Fruit fly (Drosophila melanogaster): ENCODE measurements around the gene CG45071.
A peak's percentile ranks its signal among the peaks of the same experiment; 100 is the strongest.

CG45071 gene

DNA sequence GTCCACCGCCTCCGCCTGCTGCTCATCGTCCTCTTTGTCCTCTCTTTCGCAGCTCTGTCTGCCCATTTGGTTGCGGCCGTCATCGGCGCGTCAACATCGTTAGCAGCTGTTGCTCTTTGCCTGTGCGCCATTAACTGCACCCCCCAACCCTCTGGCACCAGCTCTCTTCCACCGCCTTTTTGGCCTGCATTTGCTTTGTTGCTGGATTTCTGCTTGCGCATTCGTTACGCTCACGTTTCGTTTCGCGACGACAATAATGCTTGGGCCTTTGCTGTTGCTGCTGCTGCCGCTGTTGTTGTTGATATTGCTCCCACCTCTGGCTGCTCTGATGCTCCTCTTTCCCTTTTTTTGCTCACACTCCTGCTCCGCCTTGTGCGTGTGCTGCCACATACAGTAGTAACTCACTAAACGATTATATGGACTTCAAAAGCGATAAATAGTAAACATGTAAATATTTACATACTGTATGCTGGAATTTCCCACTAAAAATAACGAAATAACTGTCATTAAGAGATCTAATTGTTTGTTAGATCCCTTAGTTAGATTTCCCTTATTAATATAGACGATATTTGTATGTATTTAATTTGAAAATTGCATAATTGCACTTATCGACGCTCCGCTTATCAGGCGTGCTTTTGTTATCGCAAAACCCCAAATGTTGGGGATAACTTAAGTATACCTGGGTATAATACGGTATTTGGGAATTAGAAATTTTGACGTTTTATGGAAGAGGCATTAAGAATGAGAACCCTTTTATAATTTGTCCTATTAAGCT lies 3.9 kb upstream of the CG45071 start (continued):
- TF ChIP-seq Sox102F (GFP tag; optimal IDR thresholded peaks at IDR 0.05) (peak; percentile 56), CG11902 (GFP tag; optimal IDR thresholded peaks at IDR 0.05) (peak; percentile 3), Eip93F (GFP tag; optimal IDR thresholded peaks at IDR 0.05) (no peak), eg (GFP tag; IDR thresholded peaks at IDR 0.05) (peak; percentile 51; the same call in 2 of the 3 replicates), net (GFP tag; optimal IDR thresholded peaks at IDR 0.05) (peak; percentile 16), Hr4 (GFP tag; optimal IDR thresholded peaks at IDR 0.05) (peak; percentile 34), salr (GFP tag; optimal IDR thresholded peaks at IDR 0.05) (no peak), CG9139 (GFP tag; optimal IDR thresholded peaks at IDR 0.05) (peak; percentile 3), Met (GFP tag; optimal IDR thresholded peaks at IDR 0.05) (peak; percentile 42), CG7368 (GFP tag; optimal IDR thresholded peaks at IDR 0.05) (no peak), fd59A (GFP tag; optimal IDR thresholded peaks at IDR 0.05) (no peak), CG3032 (tag; optimal IDR thresholded peaks at IDR 0.05) (no peak), Blimp-1 (GFP tag; optimal IDR thresholded peaks at IDR 0.05) (peak; percentile 46), OdsH (GFP tag; optimal IDR thresholded peaks at IDR 0.05) (no peak), CG6854 (GFP tag; optimal IDR thresholded peaks at IDR 0.05) (peak; percentile 100), Smox (GFP tag; optimal IDR thresholded peaks at IDR 0.05) (peak; percentile 33), CG6808 (GFP tag; optimal IDR thresholded peaks at IDR 0.05) (peak; percentile 6), CG6163 (GFP tag; IDR thresholded peaks at IDR 0.05) (peak; percentile 53; the same call in 2 of the 3 replicates), esn (GFP tag; optimal IDR thresholded peaks at IDR 0.05) (peak; percentile 51), Ets21C (GFP tag; optimal IDR thresholded peaks at IDR 0.05) (peak; percentile 2), Hr39 (GFP tag; optimal IDR thresholded peaks at IDR 0.05) (peak; percentile 52), svp (GFP tag) (peak; percentile 84), pdm3 (GFP tag; optimal IDR thresholded peaks at IDR 0.05) (peak; percentile 59), CG3919 (GFP tag; optimal IDR thresholded peaks at IDR 0.05) (peak; percentile 12), CG31627 (GFP tag; optimal IDR thresholded peaks at IDR 0.05) (peak; percentile 54), CG15336 (GFP tag; IDR thresholded peaks at IDR 0.05) (peak; percentile 37; the same call in 1 of the 2 replicates), Eip78C (GFP tag) (peak; percentile 67), CG11294 (GFP tag; IDR thresholded peaks at IDR 0.05) (no peak), CG8319 (GFP tag; optimal IDR thresholded peaks at IDR 0.05) (no peak), Sox15 (GFP tag; optimal IDR thresholded peaks at IDR 0.05) (peak; percentile 1), CG10631 (GFP tag; optimal IDR thresholded peaks at IDR 0.05) (peak; percentile 13), fkh (GFP tag; optimal IDR thresholded peaks at IDR 0.05) (no peak), CG32006 (GFP tag; optimal IDR thresholded peaks at IDR 0.05) (peak; percentile 23), CG34406 (GFP tag; optimal IDR thresholded peaks at IDR 0.05) (peak; percentile 2)

- TF ChIP-seq Hr39 (GFP tag; optimal IDR thresholded peaks at IDR 0.05) (peak; percentile 17), Eip78C (GFP tag) (peak; percentile 57), CG6276 (GFP tag; optimal IDR thresholded peaks at IDR 0.05) (peak; percentile 4), svp (GFP tag) (peak; percentile 46), topi (GFP tag; optimal IDR thresholded peaks at IDR 0.05) (peak; percentile 14), eg (GFP tag; IDR thresholded peaks at IDR 0.05) (0 out of 3 replicates have a peak, but pooled peaks have one; percentile 47), pdm3 (GFP tag; optimal IDR thresholded peaks at IDR 0.05) (no peak), ss (GFP tag; optimal IDR thresholded peaks at IDR 0.05) (peak; percentile 38 to 56), CG10631 (GFP tag; optimal IDR thresholded peaks at IDR 0.05) (peak; percentile 17), CG11294 (GFP tag; IDR thresholded peaks at IDR 0.05) (no peak), acj6 (GFP tag; optimal IDR thresholded peaks at IDR 0.05) (peak; percentile 27), CG31627 (GFP tag; optimal IDR thresholded peaks at IDR 0.05) (peak; percentile 18), CG34406 (GFP tag; optimal IDR thresholded peaks at IDR 0.05) (peak; percentile 16), CG6854 (GFP tag; optimal IDR thresholded peaks at IDR 0.05) (peak; percentile 99), CG3919 (GFP tag; optimal IDR thresholded peaks at IDR 0.05) (peak; percentile 48), CG8632 (GFP tag; optimal IDR thresholded peaks at IDR 0.05) (no peak), CG11902 (GFP tag; optimal IDR thresholded peaks at IDR 0.05) (peak; percentile 8), achi (GFP tag; optimal IDR thresholded peaks at IDR 0.05) (peak; percentile 5), Sox15 (GFP tag; optimal IDR thresholded peaks at IDR 0.05) (peak; percentile 6), cyc (GFP tag; optimal IDR thresholded peaks at IDR 0.05) (peak; percentile 19), CG4318 (GFP tag; optimal IDR thresholded peaks at IDR 0.05) (peak; percentile 6), Hr4 (GFP tag; optimal IDR thresholded peaks at IDR 0.05) (peak; percentile 7), OdsH (GFP tag; optimal IDR thresholded peaks at IDR 0.05) (peak; percentile 22), CG1621 (tag; optimal IDR thresholded peaks at IDR 0.05) (peak; percentile 18), dsx (GFP tag; optimal IDR thresholded peaks at IDR 0.05; ENCODE audit: poor library complexity, severe bottlenecking) (peak; percentile 43), CG7368 (GFP tag; optimal IDR thresholded peaks at IDR 0.05) (peak; percentile 15), CG6163 (GFP tag; IDR thresholded peaks at IDR 0.05) (peak; percentile 54; the same call in 1 of the 3 replicates), vri (GFP tag; optimal IDR thresholded peaks at IDR 0.05) (no peak), CG15336 (GFP tag; IDR thresholded peaks at IDR 0.05) (no peak)
Observed at dm6 chr3L:15102669-15103309, 2.9 kb upstream of the CG45071 start.

Measured in whole organism, prepupa.